Fruit fly (Drosophila melanogaster) Kc167 (cell line): ENCODE results near the gene yip2.

Experiments
- Sin3A ChIP-seq: fragments of >200 bp; optimal IDR thresholded peaks from 2 replicates; lab custom pipeline; 2018; ENCODE audit warnings: missing external identifiers
- insv ChIP-seq: fragments of >200 bp; optimal IDR thresholded peaks from 3 replicates; lab custom pipeline; 2018; ENCODE audit warnings: missing external identifiers
- psq ChIP-seq: fragments of >200 bp; optimal IDR thresholded peaks from 2 replicates; lab custom pipeline; 2017; ENCODE audit warnings: missing external identifiers
- ttk ChIP-seq: sonication (Bioruptor generic); optimal IDR thresholded peaks from 2 replicates; lab custom pipeline; 2017; ENCODE audit warnings: missing external identifiers

DNA sequence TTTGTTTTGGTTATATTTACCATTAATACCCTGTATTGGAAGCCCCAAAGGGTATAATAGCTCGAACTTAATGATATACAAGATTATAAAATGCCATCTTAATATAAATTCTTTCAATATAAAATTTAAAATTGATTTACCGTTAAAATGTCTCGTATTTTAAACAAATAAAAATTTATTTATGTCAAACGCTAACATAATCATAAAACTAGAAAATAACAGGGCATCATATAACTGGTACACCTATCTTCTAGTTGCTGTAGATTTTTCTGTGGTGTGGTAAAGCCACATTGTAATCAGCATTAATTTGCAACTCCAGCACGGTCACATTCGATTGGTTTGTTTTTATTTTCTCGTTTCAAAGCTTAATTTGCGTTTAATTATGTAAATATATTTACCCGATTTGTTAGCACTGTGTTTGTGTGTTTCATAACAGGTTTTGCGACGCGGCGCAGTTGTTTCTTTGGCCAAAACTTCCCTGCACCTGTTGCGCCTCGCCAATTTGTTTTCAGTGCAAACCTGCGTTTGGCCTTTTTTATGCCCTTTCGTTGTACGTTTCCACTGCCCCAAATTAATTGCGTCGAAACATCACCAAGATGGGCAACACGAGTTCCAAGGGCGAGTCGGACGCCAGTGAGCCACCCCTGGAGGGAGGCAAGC lies 42.1 kb downstream of the yip2 start, which contains the start of the genes CG4658 and CG5846:
- TF ChIP-seq ttk (no peak), insv (lab: Kevin White, UChicago) (no peak), Sin3A (lab: Kevin White, UChicago) (no peak), psq (lab: Kevin White, UChicago) (no peak)
